Worm (Caenorhabditis elegans) whole organism, L2 larva: ENCODE data around the gene clp-9.

Experiments
- lin-39 ChIP-seq: fragments of 150-350 bp; optimal IDR thresholded peaks from 2 replicates; lab custom pipeline; 2014; ENCODE audit warnings: missing biosample characterization, missing genetic modification reagents, missing genetic modification characterization
- mab-5 ChIP-seq: fragments of 150-350 bp; optimal IDR thresholded peaks from 2 replicates; lab custom pipeline; 2014; ENCODE audit warnings: missing biosample characterization, missing genetic modification characterization
- snpc-4 ChIP-seq: fragments of 150-350 bp; optimal IDR thresholded peaks from 2 replicates; lab custom pipeline; 2014; ENCODE audit warnings: missing biosample characterization, missing genetic modification characterization
- unc-39 ChIP-seq: fragments of 150-350 bp; optimal IDR thresholded peaks from 2 replicates; lab custom pipeline; 2014; ENCODE audit warnings: missing biosample characterization, missing genetic modification characterization
- unc-62 ChIP-seq: fragments of 150-350 bp; optimal IDR thresholded peaks from 2 replicates; lab custom pipeline; 2014; ENCODE audit warnings: missing biosample characterization, missing genetic modification reagents, missing genetic modification characterization
- zag-1 ChIP-seq: fragments of 150-350 bp; optimal IDR thresholded peaks from 2 replicates; lab custom pipeline; 2014; ENCODE audit warnings: missing biosample characterization, missing genetic modification characterization

ce11 chrV:9915021-9915420 lies 29.3 kb upstream of the clp-9 start, which contains the start of gene mec-9:
- TF ChIP-seq lin-39 (tag; lab: Kevin White, UChicago) (no peak), unc-39 (tag; lab: Kevin White, UChicago) (no peak), mab-5 (no peak), unc-62 (GFP tag; lab: Kevin White, UChicago) (no peak), snpc-4 (tag; lab: Kevin White, UChicago) (no peak), zag-1 (no peak)
